Worm (Caenorhabditis elegans): ENCODE data around the gene C14C6.5.

C14C6.5 gene

ce11 chrV:536571-536970, at the start of gene C14C6.5:
TSS of gene C14C6.5 (plus strand) at chrV:536628.
- TF ChIP-seq aly-1 (tag; optimal IDR thresholded peaks at IDR 0.05) (no peak), hmg-4 (GFP tag; optimal IDR thresholded peaks at IDR 0.05) (no peak), pes-1 (GFP tag; IDR thresholded peaks at IDR 0.05) (no peak), scrt-1 (GFP tag; IDR thresholded peaks at IDR 0.05) (no peak)

ce11 chrV:486684-487083, 49.7 kb upstream of the C14C6.5 start, which contains the start of gene nhr-211:
TSS of gene nhr-211 (plus strand) at chrV:486984.
- TF ChIP-seq scrt-1 (GFP tag; IDR thresholded peaks at IDR 0.05) (no peak), ceh-13 (GFP tag; optimal IDR thresholded peaks at IDR 0.05) (no peak), pes-1 (GFP tag; IDR thresholded peaks at IDR 0.05) (no peak), hmg-4 (GFP tag; optimal IDR thresholded peaks at IDR 0.05) (no peak), flt-1 (GFP tag; IDR thresholded peaks at IDR 0.05) (no peak), tra-4 (tag; optimal IDR thresholded peaks at IDR 0.05) (no peak), ceh-36 (tag; optimal IDR thresholded peaks at IDR 0.05) (no peak), sea-1 (GFP tag; conservative IDR thresholded peaks at IDR 0.05) (no peak), tbx-11 (GFP tag; IDR thresholded peaks at IDR 0.05) (no peak), aly-1 (tag; optimal IDR thresholded peaks at IDR 0.05) (no peak), hmbx-1 (tag; optimal IDR thresholded peaks at IDR 0.05) (no peak), ama-1 (optimal IDR thresholded peaks at IDR 0.05) (no peak), B0310.2 (tag; optimal IDR thresholded peaks at IDR 0.05) (no peak)

- TF ChIP-seq pes-1 (GFP tag; IDR thresholded peaks at IDR 0.05) (no peak), scrt-1 (GFP tag; IDR thresholded peaks at IDR 0.05) (no peak), tbx-37 (GFP tag; conservative IDR thresholded peaks at IDR 0.05) (no peak), hnd-1 (tag; optimal IDR thresholded peaks at IDR 0.05) (no peak), F13C5.2 (tag; optimal IDR thresholded peaks at IDR 0.05) (no peak)
Observed at ce11 chrV:487980-488379, 48.4 kb upstream of the C14C6.5 start.

ce11 chrV:489320-489719, 47.1 kb upstream of the C14C6.5 start, which contains the start of gene nhr-106:
TSS of gene nhr-106 (plus strand) at chrV:489620.
- TF ChIP-seq aly-1 (tag; optimal IDR thresholded peaks at IDR 0.05) (no peak), sea-1 (GFP tag; conservative IDR thresholded peaks at IDR 0.05) (no peak), ceh-13 (GFP tag; optimal IDR thresholded peaks at IDR 0.05) (no peak), hmg-4 (GFP tag; optimal IDR thresholded peaks at IDR 0.05) (no peak), B0310.2 (tag; optimal IDR thresholded peaks at IDR 0.05) (no peak), scrt-1 (GFP tag; IDR thresholded peaks at IDR 0.05) (no peak), tbx-11 (GFP tag; IDR thresholded peaks at IDR 0.05) (no peak), tbx-37 (GFP tag; conservative IDR thresholded peaks at IDR 0.05) (no peak), tra-4 (tag; optimal IDR thresholded peaks at IDR 0.05) (no peak), hmbx-1 (tag; optimal IDR thresholded peaks at IDR 0.05) (no peak), pes-1 (GFP tag; IDR thresholded peaks at IDR 0.05) (no peak), hnd-1 (tag; optimal IDR thresholded peaks at IDR 0.05) (no peak), F13C5.2 (tag; optimal IDR thresholded peaks at IDR 0.05) (no peak), ceh-36 (tag; optimal IDR thresholded peaks at IDR 0.05) (no peak), ama-1 (optimal IDR thresholded peaks at IDR 0.05) (no peak), flt-1 (GFP tag; IDR thresholded peaks at IDR 0.05) (no peak)

- TF ChIP-seq B0310.2 (tag; optimal IDR thresholded peaks at IDR 0.05), result no peak
- no peak for TF ChIP-seq ceh-36 (tag; optimal IDR thresholded peaks at IDR 0.05)
- TF ChIP-seq ama-1 (optimal IDR thresholded peaks at IDR 0.05), result no peak
- no peak for TF ChIP-seq tra-4 (tag; optimal IDR thresholded peaks at IDR 0.05)
- TF ChIP-seq hnd-1 (tag; optimal IDR thresholded peaks at IDR 0.05), result no peak
- no peak for TF ChIP-seq F13C5.2 (tag; optimal IDR thresholded peaks at IDR 0.05)
- no peak for TF ChIP-seq hmbx-1 (tag; optimal IDR thresholded peaks at IDR 0.05)
- no peak for TF ChIP-seq scrt-1 (GFP tag; IDR thresholded peaks at IDR 0.05)
- TF ChIP-seq tbx-11 (GFP tag; IDR thresholded peaks at IDR 0.05), result no peak
- no peak for TF ChIP-seq ceh-13 (GFP tag; optimal IDR thresholded peaks at IDR 0.05)
Observed at ce11 chrV:491432-491831, 45.0 kb upstream of the C14C6.5 start, which contains the start of gene str-196. TSS of gene str-196 (plus strand) at chrV:491732.

ce11 chrV:494284-494683, 42.1 kb upstream of the C14C6.5 start, which contains the start of gene nhr-131:
TSS of gene nhr-131 (plus strand) at chrV:494370.
- TF ChIP-seq ceh-13 (GFP tag; optimal IDR thresholded peaks at IDR 0.05), result no peak
- TF ChIP-seq F13C5.2 (tag; optimal IDR thresholded peaks at IDR 0.05), result no peak
- TF ChIP-seq ceh-36 (tag; optimal IDR thresholded peaks at IDR 0.05), result no peak
- TF ChIP-seq tbx-11 (GFP tag; IDR thresholded peaks at IDR 0.05), result no peak
- no peak for TF ChIP-seq sea-1 (GFP tag; conservative IDR thresholded peaks at IDR 0.05)
- TF ChIP-seq flt-1 (GFP tag; IDR thresholded peaks at IDR 0.05), result no peak
- no peak for TF ChIP-seq ama-1 (optimal IDR thresholded peaks at IDR 0.05)

ce11 chrV:497399-497798, 39.0 kb upstream of the C14C6.5 start, which contains the start of gene T01G6.1:
TSS of gene T01G6.1 (plus strand) at chrV:497699.
- TF ChIP-seq ets-7 (tag; optimal IDR thresholded peaks at IDR 0.05) (no peak), B0310.2 (tag; optimal IDR thresholded peaks at IDR 0.05) (no peak), F13C5.2 (tag; optimal IDR thresholded peaks at IDR 0.05) (no peak), tra-4 (tag; optimal IDR thresholded peaks at IDR 0.05) (no peak), hnd-1 (tag; optimal IDR thresholded peaks at IDR 0.05) (no peak), tbx-11 (GFP tag; IDR thresholded peaks at IDR 0.05) (no peak), pes-1 (GFP tag; IDR thresholded peaks at IDR 0.05) (no peak), tbx-37 (GFP tag; conservative IDR thresholded peaks at IDR 0.05) (no peak), ama-1 (optimal IDR thresholded peaks at IDR 0.05) (no peak), scrt-1 (GFP tag; IDR thresholded peaks at IDR 0.05) (no peak), flt-1 (GFP tag; IDR thresholded peaks at IDR 0.05) (no peak), ceh-13 (GFP tag; optimal IDR thresholded peaks at IDR 0.05) (no peak), hmg-4 (GFP tag; optimal IDR thresholded peaks at IDR 0.05) (no peak), ceh-36 (tag; optimal IDR thresholded peaks at IDR 0.05) (no peak)

ce11 chrV:500535-500934, 35.9 kb upstream of the C14C6.5 start:
- TF ChIP-seq flt-1 (GFP tag; IDR thresholded peaks at IDR 0.05) (no peak), ets-7 (tag; optimal IDR thresholded peaks at IDR 0.05) (no peak), ama-1 (optimal IDR thresholded peaks at IDR 0.05) (no peak), ceh-36 (tag; optimal IDR thresholded peaks at IDR 0.05) (no peak), hnd-1 (tag; optimal IDR thresholded peaks at IDR 0.05) (no peak), sea-1 (GFP tag; conservative IDR thresholded peaks at IDR 0.05) (no peak), pes-1 (GFP tag; IDR thresholded peaks at IDR 0.05) (no peak), tbx-11 (GFP tag; IDR thresholded peaks at IDR 0.05) (no peak), scrt-1 (GFP tag; IDR thresholded peaks at IDR 0.05) (no peak), ceh-13 (GFP tag; optimal IDR thresholded peaks at IDR 0.05) (no peak)
